Fruit fly (Drosophila melanogaster): ENCODE measurements around the gene CG33766.

The CG33766 gene

DNA sequence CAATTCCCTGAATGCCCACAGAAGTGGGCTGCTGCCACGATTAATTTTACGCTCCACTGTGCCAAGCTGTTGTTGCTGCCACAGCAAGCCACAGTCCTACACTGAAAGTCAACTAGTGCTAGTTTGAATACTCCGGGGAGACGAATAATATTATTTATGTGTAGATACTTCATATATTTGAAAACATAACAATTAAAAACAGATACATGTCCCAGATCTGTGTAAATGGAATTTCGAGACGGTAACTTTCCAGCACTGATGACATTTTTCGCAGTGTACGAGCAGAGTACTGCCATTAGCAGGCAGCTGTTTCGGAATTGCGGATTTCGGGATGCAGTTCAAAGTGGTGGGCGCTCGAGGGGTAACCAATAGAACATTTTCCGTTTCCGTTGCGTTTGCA is 19.7 kb downstream of the CG33766 start (continued):
- TF ChIP-seq trem (tag; optimal IDR thresholded peaks at IDR 0.05) (peak; percentile 24), Rfx (GFP tag; IDR thresholded peaks at IDR 0.05) (0 out of 2 replicates have a peak, but pooled peaks have one; percentile 6), CG4424 (GFP tag; optimal IDR thresholded peaks at IDR 0.05) (peak; percentile 21), CG3726 (GFP tag; IDR thresholded peaks at IDR 0.05) (0 out of 3 replicates have a peak, but pooled peaks have one; percentile 27), CG12219 (GFP tag; optimal IDR thresholded peaks at IDR 0.05) (peak; percentile 33), CG34224 (GFP tag; IDR thresholded peaks at IDR 0.05; ENCODE audit: partially characterized antibody) (no peak), CG1603 (tag; optimal IDR thresholded peaks at IDR 0.05) (peak; percentile 62), dmrt99B (tag; optimal IDR thresholded peaks at IDR 0.05) (peak; percentile 30), Fer3 (tag; optimal IDR thresholded peaks at IDR 0.05) (no peak), lbe (GFP tag; optimal IDR thresholded peaks at IDR 0.05) (no peak), CG10366 (GFP tag; IDR thresholded peaks at IDR 0.05) (peak; percentile 13; the same call in 1 of the 2 replicates), peb (GFP tag; IDR thresholded peaks at IDR 0.05) (no peak), zf30C (GFP tag; optimal IDR thresholded peaks at IDR 0.05) (no peak), CHES-1-like (GFP tag; optimal IDR thresholded peaks at IDR 0.05) (no peak), pb (GFP tag; optimal IDR thresholded peaks at IDR 0.05) (no peak), CG11560 (tag; IDR thresholded peaks at IDR 0.05) (no peak), sens (GFP tag) (peak; percentile 87), twi (tag; optimal IDR thresholded peaks at IDR 0.05) (no peak), toy (GFP tag; IDR thresholded peaks at IDR 0.05) (no peak), sisA (GFP tag; IDR thresholded peaks at IDR 0.05) (peak; percentile 44; the same call in 1 of the 2 replicates), CG8290 (GFP tag; optimal IDR thresholded peaks at IDR 0.05) (no peak), CG8290 (tag; optimal IDR thresholded peaks at IDR 0.05) (peak in 1 of 2 experiments; percentile 34), CG7839 (tag; optimal IDR thresholded peaks at IDR 0.05) (peak; percentile 35), Ssrp (tag; optimal IDR thresholded peaks at IDR 0.05) (peak; percentile 45), prd (optimal IDR thresholded peaks at IDR 0.05) (no peak), prd (GFP tag; IDR thresholded peaks at IDR 0.05) (peak; percentile 72; the same call in 2 of the 3 replicates), az2 (GFP tag; optimal IDR thresholded peaks at IDR 0.05) (peak; percentile 33), luna (GFP tag; optimal IDR thresholded peaks at IDR 0.05) (no peak), CG9609 (GFP tag; optimal IDR thresholded peaks at IDR 0.05) (no peak), CG11504 (tag; optimal IDR thresholded peaks at IDR 0.05) (peak; percentile 53), NC2α (GFP tag; optimal IDR thresholded peaks at IDR 0.05) (no peak), Ets65A (GFP tag) (peak; percentile 92), HHEX (GFP tag; optimal IDR thresholded peaks at IDR 0.05) (peak; percentile 13), sima (GFP tag; optimal IDR thresholded peaks at IDR 0.05) (no peak), HLH3B (GFP tag; IDR thresholded peaks at IDR 0.05) (0 out of 2 replicates have a peak, but pooled peaks have one; percentile 17), stc (GFP tag; IDR thresholded peaks at IDR 0.05) (peak; percentile 13; the same call in 1 of the 2 replicates), ems (GFP tag; optimal IDR thresholded peaks at IDR 0.05) (no peak), ewg (GFP tag; optimal IDR thresholded peaks at IDR 0.05) (peak; percentile 0), chn (GFP tag; optimal IDR thresholded peaks at IDR 0.05) (peak; percentile 12), CG10321 (GFP tag; IDR thresholded peaks at IDR 0.05) (no peak), CG12744 (GFP tag; optimal IDR thresholded peaks at IDR 0.05) (no peak), esg (GFP tag; conservative IDR thresholded peaks at IDR 0.05) (0 out of 2 replicates have a peak, but pooled peaks have one; percentile 13), slbo (GFP tag; IDR thresholded peaks at IDR 0.05) (peak; percentile 49), CG4820 (GFP tag; optimal IDR thresholded peaks at IDR 0.05) (peak; percentile 37), Dref (GFP tag; IDR thresholded peaks at IDR 0.05) (no peak), CG3281 (GFP tag; optimal IDR thresholded peaks at IDR 0.05) (no peak), sc (optimal IDR thresholded peaks at IDR 0.05) (no peak), sc (GFP tag; optimal IDR thresholded peaks at IDR 0.05) (peak; percentile 2), CG8359 (GFP tag; optimal IDR thresholded peaks at IDR 0.05; ENCODE audit: borderline replicate concordance) (no peak), zfh1 (GFP tag; IDR thresholded peaks at IDR 0.05) (peak; percentile 55; the same call in 1 of the 3 replicates), ci (GFP tag; IDR thresholded peaks at IDR 0.05) (peak; percentile 61; the same call in 1 of the 3 replicates), org-1 (GFP tag; optimal IDR thresholded peaks at IDR 0.05) (peak; percentile 3), D19A (tag; optimal IDR thresholded peaks at IDR 0.05) (peak; percentile 17)

Data from whole organism, embryonic.